Worm (Caenorhabditis elegans): ENCODE measurements around the gene ztf-28.

ce11 chrV:2054254-2054653 lies 36.2 kb upstream of the ztf-28 start:
- no peak for TF ChIP-seq zip-8 (tag; optimal IDR thresholded peaks at IDR 0.05)
- TF ChIP-seq lin-13 (tag; optimal IDR thresholded peaks at IDR 0.05), result no peak
- TF ChIP-seq hlh-1 (tag; optimal IDR thresholded peaks at IDR 0.05), result no peak

All from whole organism, mixed stage, embryonic.